Fruit fly (Drosophila melanogaster) whole organism, prepupa: ENCODE data around the gene CG33125.

Source experiments
- CG11762 ChIP-seq: fragments of 200-800 bp; sonication (Bioruptor generic); optimal IDR thresholded peaks from 3 replicates; lab custom pipeline; 2016; ENCODE audit warnings: missing biosample characterization, missing genetic modification characterization; ENCODE audit not compliant: insufficient read depth
- CG6163 ChIP-seq: fragments of 200-800 bp; sonication (Bioruptor generic); IDR thresholded peaks from 3 replicates; pipeline ENCODE4 v1.3.6; 2022; ENCODE audit warnings: missing biosample characterization, missing genetic modification characterization
- Hr4 ChIP-seq: fragments of 200-800 bp; sonication (Bioruptor generic); optimal IDR thresholded peaks from 3 replicates; lab custom pipeline; 2016; ENCODE audit warnings: missing biosample characterization, missing genetic modification characterization
- topi ChIP-seq: fragments of 200-800 bp; sonication (Bioruptor generic); optimal IDR thresholded peaks from 3 replicates; lab custom pipeline; 2016; ENCODE audit warnings: missing biosample characterization, missing genetic modification characterization

dm6 chr2L:2696337-2696736 lies 44.1 kb upstream of the CG33125 start, which contains the start of gene Trf5:
- TF ChIP-seq topi (GFP tag; lab: Kevin White, UChicago) (no peak), Hr4 (GFP tag; lab: Kevin White, UChicago) (no peak), CG6163 (GFP tag; lab: Robert Waterston, UW) (no peak), CG11762 (GFP tag; lab: Kevin White, UChicago) (no peak)
